Worm (Caenorhabditis elegans) whole organism, L3 larva: Measurements from ENCODE around the gene F16G10.9.

Experiments used
- R02D3.7 ChIP-seq: fragments of 150-350 bp; optimal IDR thresholded peaks from 2 replicates; lab custom pipeline; 2014; ENCODE audit warnings: missing biosample characterization, missing genetic modification characterization
- ZK546.5 ChIP-seq: sonication (generic microtip); optimal IDR thresholded peaks from 2 replicates; lab custom pipeline; 2017; ENCODE audit warnings: missing biosample characterization, missing genetic modification characterization
- ama-1 ChIP-seq: fragments of 150-350 bp; optimal IDR thresholded peaks from 2 replicates; lab custom pipeline; 2018
- ceh-82 ChIP-seq: fragments of 150-350 bp; optimal IDR thresholded peaks from 2 replicates; lab custom pipeline; 2014; ENCODE audit warnings: missing biosample characterization, missing genetic modification characterization
- elt-3 ChIP-seq, 3 experiments: fragments of 150-350 bp in 1 of 3; sonication (generic microtip) in 2 of 3; optimal IDR thresholded peaks; 2 replicates in 2 of 3; 4 replicates in 1 of 3; lab custom pipeline; 2014 to 2017; ENCODE audit warnings: missing biosample characterization in 3 of 3, missing genetic modification characterization in 3 of 3
- mdl-1 ChIP-seq: fragments of 150-350 bp; optimal IDR thresholded peaks from 2 replicates; lab custom pipeline; 2014; ENCODE audit warnings: missing biosample characterization, missing genetic modification characterization
- nhr-12 ChIP-seq: fragments of 150-350 bp; optimal IDR thresholded peaks from 2 replicates; lab custom pipeline; 2014; ENCODE audit warnings: missing biosample characterization, missing genetic modification characterization
- nhr-237 ChIP-seq: fragments of 150-350 bp; optimal IDR thresholded peaks from 2 replicates; lab custom pipeline; 2014; ENCODE audit warnings: missing biosample characterization, missing genetic modification characterization
- pha-4 ChIP-seq: fragments of 150-350 bp; optimal IDR thresholded peaks from 2 replicates; lab custom pipeline; 2014; ENCODE audit warnings: missing biosample characterization, missing genetic modification reagents, missing genetic modification characterization
- pqm-1 ChIP-seq: fragments of 150-350 bp; optimal IDR thresholded peaks from 2 replicates; lab custom pipeline; 2017; ENCODE audit warnings: missing biosample characterization, missing genetic modification characterization, inconsistent platforms
- skn-1 ChIP-seq: fragments of 150-350 bp; optimal IDR thresholded peaks from 2 replicates; lab custom pipeline; 2014; ENCODE audit warnings: missing biosample characterization, missing genetic modification characterization
- unc-39 ChIP-seq: sonication (generic microtip); optimal IDR thresholded peaks from 4 replicates; lab custom pipeline; 2017; ENCODE audit warnings: missing biosample characterization, missing genetic modification characterization
- unc-62 ChIP-seq: fragments of 150-350 bp; sonication (generic microtip); optimal IDR thresholded peaks from 4 replicates; lab custom pipeline; 2014; ENCODE audit warnings: missing biosample characterization, missing genetic modification reagents, missing genetic modification characterization

ce11 chrII:2393821-2394220 lies 8.4 kb upstream of the F16G10.9 start, which contains the start of gene F16G10.11:
- no peak for TF ChIP-seq unc-39
- TF ChIP-seq elt-3 (tag; optimal IDR thresholded peaks at IDR 0.05; lab: Kevin White, UChicago): no peak
- TF ChIP-seq skn-1 (tag; lab: Kevin White, UChicago): no peak
- no peak for TF ChIP-seq ama-1 (lab: Kevin White, UChicago)
- TF ChIP-seq mdl-1 (tag; lab: Kevin White, UChicago): no peak
- TF ChIP-seq nhr-237 (tag; lab: Kevin White, UChicago): no peak
- no peak for TF ChIP-seq unc-62 (GFP tag; lab: Kevin White, UChicago)
- no peak for TF ChIP-seq pha-4 (tag; lab: Kevin White, UChicago)
- TF ChIP-seq pqm-1 (tag; lab: Kevin White, UChicago): no peak
- TF ChIP-seq nhr-12 (tag; lab: Kevin White, UChicago): no peak
- TF ChIP-seq ceh-82 (tag; lab: Kevin White, UChicago): no peak
- no peak for TF ChIP-seq ZK546.5 (tag; lab: Kevin White, UChicago)
- TF ChIP-seq R02D3.7: no peak
